Fruit fly (Drosophila melanogaster) S2 (cell line): Measurements from ENCODE around the gene CG9391.

Experiments used
- CG8478 ChIP-seq: fragments of >200 bp; optimal IDR thresholded peaks from 2 replicates; lab custom pipeline; 2018
- CTCF ChIP-seq, 2 experiments: fragments of >200 bp; optimal IDR thresholded peaks; 2 replicates each; lab custom pipeline; 2018

DNA sequence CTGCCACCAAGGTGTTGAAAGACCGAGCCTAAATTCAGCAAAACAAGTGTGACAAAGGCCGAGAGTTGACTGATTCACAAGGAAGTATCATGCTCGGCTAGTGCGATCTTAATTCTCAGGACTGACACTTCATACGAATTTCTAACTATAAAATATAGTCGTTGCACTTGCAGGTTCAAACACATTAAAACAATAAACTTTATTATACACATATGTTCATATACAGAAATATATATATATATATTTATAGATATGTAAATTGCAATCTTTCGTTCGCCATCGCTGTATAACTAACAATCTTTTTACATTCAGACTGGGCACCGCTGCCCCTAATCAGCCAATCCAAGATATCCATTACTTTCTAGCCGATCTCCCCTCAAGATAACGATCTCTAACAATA, 2.3 kb upstream of the CG9391 start, which contains the start of gene CG9389:
- TF ChIP-seq CTCF (optimal IDR thresholded peaks at IDR 0.05; lab: Kevin White, UChicago) = no peak
- no peak for TF ChIP-seq CG8478
